Fruit fly (Drosophila melanogaster): ENCODE measurements around the gene CG3061.
A peak's percentile ranks its signal among the peaks of the same experiment; 100 is the strongest.

Gene CG3061

DNA sequence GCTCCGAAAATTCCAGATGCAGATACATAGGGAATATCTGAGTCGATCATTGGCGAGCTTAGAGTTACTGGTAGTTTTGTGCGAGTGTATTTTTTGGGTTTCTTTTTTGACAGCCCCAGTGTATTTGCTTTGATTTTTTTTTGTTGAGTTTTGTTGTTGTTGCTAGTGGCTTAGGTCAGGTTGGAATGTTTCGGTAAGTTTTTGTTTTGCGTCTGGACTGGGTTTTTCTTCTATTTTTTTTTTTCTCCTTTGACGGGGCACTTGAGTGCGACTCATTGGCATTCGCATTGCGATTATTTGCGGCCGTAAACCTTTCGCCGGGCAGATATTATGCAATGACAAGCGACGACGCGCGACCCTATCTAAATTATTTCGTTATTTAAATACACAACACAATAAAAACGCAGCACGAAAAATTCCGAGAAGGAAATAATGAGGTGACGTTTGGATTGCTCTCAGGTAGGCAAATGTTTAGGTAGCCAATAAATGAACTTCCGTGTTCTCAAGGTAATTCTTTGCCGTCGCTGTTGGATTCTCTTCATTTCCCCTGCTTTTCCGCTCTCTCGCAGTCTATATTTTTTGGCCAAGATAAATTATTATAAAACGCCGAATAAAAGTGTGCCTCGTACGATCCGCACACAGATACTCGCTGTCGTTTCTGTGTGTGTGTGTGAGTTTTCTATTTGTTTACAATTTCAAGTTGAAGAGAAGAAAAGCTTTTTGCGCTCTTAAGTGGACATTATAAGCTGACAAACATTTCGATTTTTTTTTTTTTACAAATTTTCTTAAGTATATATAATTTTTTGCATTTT lies 32.2 kb downstream of the CG3061 start (continued):
- TF ChIP-seq cg (GFP tag; optimal IDR thresholded peaks at IDR 0.05) (peak; percentile 50), CG6654 (GFP tag; optimal IDR thresholded peaks at IDR 0.05) (no peak), BtbVII (GFP tag; optimal IDR thresholded peaks at IDR 0.05) (peak; percentile 38), abd-A (tag; optimal IDR thresholded peaks at IDR 0.05) (peak; percentile 29), Scr (GFP tag; IDR thresholded peaks at IDR 0.05; ENCODE audit: partially characterized antibody) (no peak), Blimp-1 (GFP tag; optimal IDR thresholded peaks at IDR 0.05) (peak; percentile 28), zf30C (GFP tag; optimal IDR thresholded peaks at IDR 0.05) (peak; percentile 27)

DNA sequence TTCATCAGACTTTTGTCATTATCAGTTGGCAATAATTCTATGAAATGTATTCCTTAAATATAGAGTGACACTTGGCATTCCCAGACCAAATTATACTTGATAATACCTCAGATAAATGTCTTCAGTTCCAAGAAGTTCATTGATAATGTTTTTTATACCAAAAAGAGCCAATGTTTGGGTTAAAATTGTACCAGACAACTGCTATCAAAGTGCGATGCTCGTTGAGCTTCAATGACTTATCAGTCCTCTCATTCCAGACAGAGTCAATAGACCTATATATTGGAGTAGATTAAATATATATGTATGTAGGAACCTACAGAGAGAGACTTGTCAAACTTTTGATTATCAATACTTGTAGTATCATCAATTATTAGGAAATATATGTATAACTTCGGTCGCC lies 33.1 kb downstream of the CG3061 start:
- TF ChIP-seq CG34376 (GFP tag; optimal IDR thresholded peaks at IDR 0.05) (peak; percentile 35), CG8281 (tag; optimal IDR thresholded peaks at IDR 0.05) (peak; percentile 42), cwo (GFP tag; optimal IDR thresholded peaks at IDR 0.05) (no peak)

DNA sequence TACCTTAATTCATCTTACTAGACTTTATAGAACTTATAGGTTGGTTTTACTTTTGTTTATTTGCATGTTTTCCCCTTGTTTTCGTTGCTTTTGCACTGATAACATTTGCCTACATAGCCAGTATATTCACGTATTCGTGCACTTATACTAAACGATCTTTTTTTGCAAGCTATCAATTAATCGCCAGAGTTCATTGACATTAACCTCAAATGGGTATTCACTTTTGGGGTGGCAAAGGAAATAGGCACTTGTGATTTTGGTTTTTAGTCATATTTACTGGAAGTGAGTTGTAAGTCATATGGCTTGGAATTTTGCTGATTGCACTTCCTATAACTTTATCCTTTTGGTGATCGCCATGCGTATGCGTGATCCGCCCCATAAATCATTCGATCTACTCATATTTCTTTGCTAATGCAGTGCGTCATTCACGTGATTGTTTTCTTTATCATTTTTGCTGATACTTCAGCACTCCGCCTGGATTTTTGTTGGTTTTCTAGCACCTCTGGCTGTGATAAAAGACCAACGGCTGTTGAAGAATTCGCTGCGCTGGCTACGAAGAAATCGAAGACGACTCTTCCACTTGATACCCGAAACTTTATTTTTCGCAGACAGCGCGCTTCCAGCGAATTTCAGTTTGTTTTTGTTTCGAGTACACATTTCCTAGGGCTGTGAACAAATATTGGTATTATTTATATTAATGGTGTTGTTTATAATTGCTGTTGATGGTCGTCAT lies 35.9 kb downstream of the CG3061 start:
- TF ChIP-seq Xrp1 (GFP tag; IDR thresholded peaks at IDR 0.05) (no peak), CG8388 (GFP tag; optimal IDR thresholded peaks at IDR 0.05) (no peak), CG12071 (GFP tag; optimal IDR thresholded peaks at IDR 0.05) (no peak), sim (GFP tag; IDR thresholded peaks at IDR 0.05) (no peak), CG32532 (GFP tag; IDR thresholded peaks at IDR 0.05) (no peak), CG3995 (GFP tag; optimal IDR thresholded peaks at IDR 0.05) (no peak), cwo (GFP tag; optimal IDR thresholded peaks at IDR 0.05) (peak; percentile 14), onecut (GFP tag; IDR thresholded peaks at IDR 0.05) (no peak), slou (GFP tag; optimal IDR thresholded peaks at IDR 0.05) (no peak), Lim3 (GFP tag; IDR thresholded peaks at IDR 0.05) (no peak), Bdp1 (GFP tag; optimal IDR thresholded peaks at IDR 0.05) (no peak), CG10209 (GFP tag; optimal IDR thresholded peaks at IDR 0.05) (no peak), CG2120 (GFP tag; optimal IDR thresholded peaks at IDR 0.05) (no peak), wdn (GFP tag; IDR thresholded peaks at IDR 0.05) (no peak), Med (GFP tag) (peak; percentile 32), CG9876 (GFP tag; optimal IDR thresholded peaks at IDR 0.05) (no peak), bsh (GFP tag; optimal IDR thresholded peaks at IDR 0.05) (no peak), lbe (GFP tag; optimal IDR thresholded peaks at IDR 0.05) (no peak)

DNA sequence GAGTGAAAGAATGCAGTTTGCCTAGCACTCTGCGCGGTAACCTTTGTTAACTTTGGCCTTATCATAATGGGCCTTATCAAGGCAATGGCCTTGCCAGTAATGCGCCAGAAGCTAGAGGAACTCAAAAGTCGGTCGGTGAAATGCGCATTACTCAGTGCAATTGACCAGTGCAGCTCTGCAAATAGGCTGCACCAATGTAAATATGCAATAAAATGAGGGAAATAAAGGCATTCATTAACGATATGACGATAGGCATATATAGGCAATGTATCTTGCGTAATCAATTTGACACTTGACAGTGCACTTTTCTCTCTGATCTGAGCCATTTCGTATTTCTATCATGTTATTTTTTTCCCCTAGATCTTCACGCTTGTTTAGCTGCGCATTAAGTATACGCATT lies 37.9 kb downstream of the CG3061 start:
- no peak for TF ChIP-seq NfI (GFP tag; optimal IDR thresholded peaks at IDR 0.05)
- no peak for TF ChIP-seq MESR4 (GFP tag; optimal IDR thresholded peaks at IDR 0.05)
- TF ChIP-seq pros (GFP tag; optimal IDR thresholded peaks at IDR 0.05) = no peak
- no peak for TF ChIP-seq CG7786 (GFP tag; optimal IDR thresholded peaks at IDR 0.05)
- TF ChIP-seq pnt (GFP tag; optimal IDR thresholded peaks at IDR 0.05) = no peak
- no peak for TF ChIP-seq CG7928 (GFP tag; optimal IDR thresholded peaks at IDR 0.05)
- no peak for TF ChIP-seq gt (GFP tag; IDR thresholded peaks at IDR 0.05)
- TF ChIP-seq E2f2 (GFP tag; IDR thresholded peaks at IDR 0.05) = no peak
